Fruit fly (Drosophila melanogaster): ENCODE measurements around the gene CG8064.
A peak's percentile ranks its signal among the peaks of the same experiment; 100 is the strongest.

CG8064 gene

DNA sequence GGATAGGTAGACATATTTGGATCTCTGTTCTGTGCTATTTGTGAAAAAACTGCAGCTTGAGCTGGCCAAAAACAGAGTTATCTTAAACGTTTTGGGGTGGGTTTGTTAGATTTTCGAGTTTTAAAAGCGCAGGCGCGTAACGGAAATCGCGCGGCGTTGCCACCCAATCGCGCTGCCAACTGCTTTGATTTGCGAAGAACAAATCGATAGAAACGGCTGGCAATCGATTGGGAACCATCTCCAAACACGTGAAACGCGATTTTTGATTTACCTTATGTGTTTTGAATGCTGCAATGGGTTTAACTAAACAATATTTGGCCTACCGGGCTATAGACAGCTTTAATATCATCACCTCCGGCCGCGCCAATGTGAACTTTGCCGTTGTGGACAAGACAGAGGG lies at the start of gene CG8064, which contains the start of gene CG14312:
Gene CG8064 (plus strand): TSS at position 220 of the 400 bp plus-strand sequence.
Gene CG14312 (minus strand): TSS at position 88 of the 400 bp plus-strand sequence.
- TF ChIP-seq fru (GFP tag; optimal IDR thresholded peaks at IDR 0.05) (no peak), Rel (GFP tag; optimal IDR thresholded peaks at IDR 0.05) (no peak), Rel (tag; optimal IDR thresholded peaks at IDR 0.05) (peak; percentile 27), dmrt93B (GFP tag; optimal IDR thresholded peaks at IDR 0.05) (no peak), woc (GFP tag; optimal IDR thresholded peaks at IDR 0.05) (no peak), Dfd (GFP tag; optimal IDR thresholded peaks at IDR 0.05) (no peak), CG32264 (GFP tag; optimal IDR thresholded peaks at IDR 0.05) (no peak)

DNA sequence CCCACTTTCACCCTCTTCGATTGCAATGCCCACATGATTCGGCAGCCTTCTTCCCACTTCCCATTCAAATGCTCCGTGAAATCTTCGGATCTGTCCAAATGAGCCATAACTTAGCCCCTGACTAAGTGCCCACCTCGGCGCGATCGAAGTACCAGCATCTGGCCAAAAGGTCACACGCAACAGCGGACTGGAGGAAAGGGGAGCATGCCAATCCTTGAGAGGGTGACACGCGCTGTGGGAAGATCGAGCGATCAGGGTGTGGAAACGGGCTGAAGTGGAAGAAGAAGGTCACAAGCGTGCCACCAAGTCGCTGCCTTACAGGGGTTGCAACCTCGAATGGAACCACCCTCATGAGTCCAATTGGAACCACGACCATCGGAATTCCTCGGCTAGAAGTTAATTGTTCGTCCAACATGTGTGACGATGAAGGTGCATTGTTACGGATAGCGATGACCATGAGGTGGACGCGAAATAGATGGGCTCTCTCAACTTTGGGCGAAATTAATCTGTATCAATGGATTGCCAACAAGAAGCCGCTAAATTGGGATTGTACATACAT lies 48.7 kb upstream of the CG8064 start:
- TF ChIP-seq ey (GFP tag; optimal IDR thresholded peaks at IDR 0.05) (no peak), GATAd (GFP tag; optimal IDR thresholded peaks at IDR 0.05) (no peak), N (GFP tag; optimal IDR thresholded peaks at IDR 0.05) (no peak), Hnf4 (GFP tag; optimal IDR thresholded peaks at IDR 0.05) (no peak), foxo (GFP tag; optimal IDR thresholded peaks at IDR 0.05) (no peak), fru (GFP tag; optimal IDR thresholded peaks at IDR 0.05) (no peak), sv (GFP tag; optimal IDR thresholded peaks at IDR 0.05) (no peak), usp (GFP tag; optimal IDR thresholded peaks at IDR 0.05) (no peak), h (GFP tag; optimal IDR thresholded peaks at IDR 0.05) (no peak), lola (GFP tag; optimal IDR thresholded peaks at IDR 0.05) (no peak), Hr78 (GFP tag; optimal IDR thresholded peaks at IDR 0.05) (no peak), dl (GFP tag; optimal IDR thresholded peaks at IDR 0.05; ENCODE audit: insufficient read depth in 1 of 2, partially characterized antibody in 2 of 2) (no peak), rgr (GFP tag; optimal IDR thresholded peaks at IDR 0.05) (no peak)

DNA sequence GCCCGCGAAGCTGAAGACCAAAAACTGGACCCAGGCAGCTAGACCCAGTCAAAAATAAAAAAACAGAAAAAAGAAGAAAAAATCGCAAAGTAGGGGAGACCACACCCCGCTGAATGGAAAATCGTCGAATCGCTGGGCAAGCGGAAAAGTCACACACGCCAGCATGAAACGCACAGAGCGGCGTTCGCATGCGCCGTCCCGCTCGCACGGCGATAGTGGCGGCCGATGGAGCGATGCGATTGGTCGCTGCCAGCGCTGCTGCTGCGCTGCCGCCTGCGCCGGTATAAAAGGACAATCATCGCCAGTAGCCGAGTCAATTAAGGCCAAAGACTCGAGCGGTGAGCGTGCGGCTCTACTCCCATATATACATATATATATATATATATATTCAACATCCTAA lies 47.6 kb upstream of the CG8064 start, which contains the start of gene repo:
Gene repo (plus strand): TSS at position 314 of the 400 bp plus-strand sequence.
- TF ChIP-seq sage (GFP tag; optimal IDR thresholded peaks at IDR 0.05) (no peak), pan (optimal IDR thresholded peaks at IDR 0.05) (no peak), Hr83 (GFP tag; optimal IDR thresholded peaks at IDR 0.05; ENCODE audit: poor library complexity, severe bottlenecking) (no peak), woc (GFP tag; optimal IDR thresholded peaks at IDR 0.05) (no peak), CG32264 (GFP tag; optimal IDR thresholded peaks at IDR 0.05) (no peak), N (GFP tag; optimal IDR thresholded peaks at IDR 0.05) (no peak), dmrt93B (GFP tag; optimal IDR thresholded peaks at IDR 0.05) (no peak), Hr78 (GFP tag; optimal IDR thresholded peaks at IDR 0.05) (no peak), Vsx2 (GFP tag; optimal IDR thresholded peaks at IDR 0.05; ENCODE audit: partially characterized antibody) (no peak), lola (GFP tag; optimal IDR thresholded peaks at IDR 0.05) (no peak), ey (GFP tag; optimal IDR thresholded peaks at IDR 0.05) (no peak), Abd-B (GFP tag; optimal IDR thresholded peaks at IDR 0.05) (no peak), HLH106 (tag; optimal IDR thresholded peaks at IDR 0.05) (no peak), dl (GFP tag; optimal IDR thresholded peaks at IDR 0.05; ENCODE audit: insufficient read depth in 1 of 2, partially characterized antibody in 2 of 2) (no peak), OdsH (GFP tag; optimal IDR thresholded peaks at IDR 0.05) (no peak)

DNA sequence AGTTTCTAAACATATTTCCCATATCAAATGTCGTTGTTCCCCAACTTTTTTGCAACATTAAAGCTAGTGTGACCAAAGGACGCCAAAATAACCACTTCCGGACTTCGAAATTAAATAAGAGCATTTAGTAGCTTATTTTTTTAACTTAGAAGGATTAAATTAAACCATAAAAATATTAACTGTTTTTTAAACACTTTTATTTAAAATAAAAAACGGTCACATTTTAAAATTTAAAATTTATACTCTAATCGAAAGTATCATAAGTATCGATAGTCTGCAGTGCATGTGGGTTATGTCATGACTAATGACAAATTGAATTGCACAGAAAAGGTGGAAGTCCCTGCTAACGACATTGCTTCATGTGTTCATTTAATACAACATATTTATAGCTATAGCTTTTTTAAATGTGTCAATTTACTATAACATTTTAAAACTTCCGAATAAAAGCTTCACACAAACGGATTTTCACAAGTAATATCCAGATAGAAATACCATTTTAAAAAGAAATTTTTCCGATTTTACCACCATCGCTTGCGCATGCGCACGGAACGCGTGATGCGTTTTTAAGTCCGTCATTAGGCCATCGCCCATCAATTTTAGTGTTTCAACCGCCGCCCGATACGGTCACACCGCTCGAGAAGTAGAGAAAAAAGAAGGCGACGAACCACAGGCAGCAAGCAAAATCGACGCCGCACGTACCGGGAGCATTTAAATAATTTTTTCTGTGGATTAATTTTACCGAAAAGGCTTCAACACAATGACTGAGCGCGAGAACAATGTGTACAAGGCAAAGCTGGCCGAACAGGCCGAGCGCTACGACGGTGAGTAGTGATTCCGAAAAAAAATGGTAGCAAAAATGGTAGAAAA lies 41.1 kb upstream of the CG8064 start, which contains the start of the genes CG7156 and 14-3-3epsilon:
Gene CG7156 (minus strand): TSS at position 71 of the 867 bp plus-strand sequence.
Gene 14-3-3epsilon (plus strand): TSS at position 443 of the 867 bp plus-strand sequence.
- TF ChIP-seq OdsH (GFP tag; optimal IDR thresholded peaks at IDR 0.05) (peak; percentile 37), jim (GFP tag; optimal IDR thresholded peaks at IDR 0.05) (peak; percentile 64), CG32264 (GFP tag; optimal IDR thresholded peaks at IDR 0.05) (no peak), br (GFP tag; optimal IDR thresholded peaks at IDR 0.05) (no peak), HLH106 (tag; optimal IDR thresholded peaks at IDR 0.05) (peak; percentile 25), pan (optimal IDR thresholded peaks at IDR 0.05) (no peak), CrebA (GFP tag; optimal IDR thresholded peaks at IDR 0.05; ENCODE audit: borderline replicate concordance) (no peak), ey (GFP tag; optimal IDR thresholded peaks at IDR 0.05) (peak; percentile 21), Dif (GFP tag; optimal IDR thresholded peaks at IDR 0.05; ENCODE audit: partially characterized antibody) (peak; percentile 71), Rel (GFP tag; optimal IDR thresholded peaks at IDR 0.05) (no peak), Rel (tag; optimal IDR thresholded peaks at IDR 0.05) (peak; percentile 94), sv (GFP tag; optimal IDR thresholded peaks at IDR 0.05) (peak; percentile 30), rgr (GFP tag; optimal IDR thresholded peaks at IDR 0.05) (peak; percentile 5), fru (GFP tag; optimal IDR thresholded peaks at IDR 0.05) (peak; percentile 28), Abd-B (GFP tag; optimal IDR thresholded peaks at IDR 0.05) (no peak), dmrt93B (GFP tag; optimal IDR thresholded peaks at IDR 0.05) (peak; percentile 17), CG9705 (GFP tag; optimal IDR thresholded peaks at IDR 0.05) (no peak), psq (GFP tag; optimal IDR thresholded peaks at IDR 0.05) (no peak), dsf (GFP tag; optimal IDR thresholded peaks at IDR 0.05; ENCODE audit: borderline replicate concordance) (no peak), Hnf4 (GFP tag; optimal IDR thresholded peaks at IDR 0.05) (no peak), usp (GFP tag; optimal IDR thresholded peaks at IDR 0.05) (no peak), Hr83 (GFP tag; optimal IDR thresholded peaks at IDR 0.05; ENCODE audit: poor library complexity, severe bottlenecking) (peak; percentile 22), N (GFP tag; optimal IDR thresholded peaks at IDR 0.05) (no peak), Dfd (GFP tag; optimal IDR thresholded peaks at IDR 0.05) (no peak), Vsx2 (GFP tag; optimal IDR thresholded peaks at IDR 0.05; ENCODE audit: partially characterized antibody) (peak; percentile 87), Sp1 (GFP tag; optimal IDR thresholded peaks at IDR 0.05) (peak; percentile 42), woc (GFP tag; optimal IDR thresholded peaks at IDR 0.05) (peak; percentile 2), dl (GFP tag; optimal IDR thresholded peaks at IDR 0.05; ENCODE audit: insufficient read depth in 1 of 2, partially characterized antibody in 2 of 2) (no peak), Hr78 (GFP tag; optimal IDR thresholded peaks at IDR 0.05) (no peak), Myc (optimal IDR thresholded peaks at IDR 0.05) (peak; percentile 70), foxo (GFP tag; optimal IDR thresholded peaks at IDR 0.05) (peak in 1 of 2 experiments; percentile 46), Mio (GFP tag; optimal IDR thresholded peaks at IDR 0.05) (no peak), Jra (GFP tag; optimal IDR thresholded peaks at IDR 0.05) (peak; percentile 39)

Data from whole organism, wandering third instar larva.